Fruit fly (Drosophila melanogaster): ENCODE results near the gene CG7519.

CG7519 gene

DNA sequence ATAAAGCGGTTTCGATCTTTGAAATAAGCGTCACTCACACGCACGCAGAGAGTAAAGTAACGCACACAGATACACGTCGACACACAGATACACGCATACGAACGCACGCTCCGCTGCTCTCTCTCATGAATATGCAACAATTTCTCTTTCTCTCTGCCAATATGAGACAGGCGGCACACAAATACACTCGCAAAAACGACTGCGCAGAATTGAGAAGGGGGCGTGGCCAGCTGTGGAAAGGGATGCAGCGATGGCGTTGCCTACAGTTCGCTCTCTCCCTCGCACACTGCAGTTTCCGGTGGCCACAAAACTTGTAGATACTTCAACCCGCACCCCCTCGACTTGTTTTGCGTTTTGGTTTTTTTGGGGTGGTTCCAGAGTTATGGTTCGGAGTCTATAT is 13.2 kb upstream of the CG7519 start (continued):
- peak; percentile 43 for TF ChIP-seq CG32006 (GFP tag; optimal IDR thresholded peaks at IDR 0.05)
- TF ChIP-seq Blimp-1 (GFP tag; optimal IDR thresholded peaks at IDR 0.05): peak; percentile 53
- peak; percentile 30 to 79 for TF ChIP-seq ss (GFP tag; optimal IDR thresholded peaks at IDR 0.05)
- peak; percentile 63 for TF ChIP-seq CG11762 (GFP tag; optimal IDR thresholded peaks at IDR 0.05; ENCODE audit: insufficient read depth)
- no peak for TF ChIP-seq svp (GFP tag)
- TF ChIP-seq acj6 (GFP tag; optimal IDR thresholded peaks at IDR 0.05): peak; percentile 73
- TF ChIP-seq CG6163 (GFP tag; IDR thresholded peaks at IDR 0.05): peak; percentile 87
- TF ChIP-seq Lpt (GFP tag; optimal IDR thresholded peaks at IDR 0.05): peak; percentile 16
- peak; percentile 77 for TF ChIP-seq Met (GFP tag; optimal IDR thresholded peaks at IDR 0.05)
- no peak for TF ChIP-seq Ets96B (tag; optimal IDR thresholded peaks at IDR 0.05)
- peak; percentile 73 for TF ChIP-seq pdm3 (GFP tag; optimal IDR thresholded peaks at IDR 0.05)
- peak; percentile 83 for TF ChIP-seq net (GFP tag; optimal IDR thresholded peaks at IDR 0.05)
- TF ChIP-seq Hr38 (GFP tag; optimal IDR thresholded peaks at IDR 0.05): no peak
- TF ChIP-seq fd59A (GFP tag; optimal IDR thresholded peaks at IDR 0.05): peak; percentile 41
- TF ChIP-seq CG31627 (GFP tag; optimal IDR thresholded peaks at IDR 0.05): peak; percentile 57
- peak; percentile 45 for TF ChIP-seq Smox (GFP tag; optimal IDR thresholded peaks at IDR 0.05)
- TF ChIP-seq CG9139 (GFP tag; optimal IDR thresholded peaks at IDR 0.05): peak; percentile 60
- peak; percentile 87 for TF ChIP-seq CG7368 (GFP tag; optimal IDR thresholded peaks at IDR 0.05)
- TF ChIP-seq fkh (GFP tag; optimal IDR thresholded peaks at IDR 0.05): peak; percentile 54
- no peak for TF ChIP-seq CG6276 (GFP tag; optimal IDR thresholded peaks at IDR 0.05)
- TF ChIP-seq esn (GFP tag; optimal IDR thresholded peaks at IDR 0.05): peak; percentile 76
- TF ChIP-seq Gug (GFP tag; IDR thresholded peaks at IDR 0.05): 0 out of 2 replicates have a peak, but pooled peaks have one; percentile 10
- peak; percentile 78 for TF ChIP-seq CG8319 (GFP tag; optimal IDR thresholded peaks at IDR 0.05)
- peak; percentile 73 for TF ChIP-seq Eip75B (GFP tag; optimal IDR thresholded peaks at IDR 0.05)
- TF ChIP-seq vri (GFP tag; optimal IDR thresholded peaks at IDR 0.05): no peak
- peak; percentile 83 for TF ChIP-seq eg (GFP tag; IDR thresholded peaks at IDR 0.05)
- peak; percentile 93 for TF ChIP-seq Eip78C (GFP tag)
- peak; percentile 66 for TF ChIP-seq cyc (GFP tag; optimal IDR thresholded peaks at IDR 0.05)
- no peak for TF ChIP-seq CG4318 (GFP tag; optimal IDR thresholded peaks at IDR 0.05)
- no peak for TF ChIP-seq Sox15 (GFP tag; optimal IDR thresholded peaks at IDR 0.05)
- TF ChIP-seq dsx (GFP tag; optimal IDR thresholded peaks at IDR 0.05; ENCODE audit: poor library complexity, severe bottlenecking): peak; percentile 61
- TF ChIP-seq CG11902 (GFP tag; optimal IDR thresholded peaks at IDR 0.05): peak; percentile 17
- peak; percentile 92 for TF ChIP-seq CG6854 (GFP tag; optimal IDR thresholded peaks at IDR 0.05)
- peak; percentile 56 for TF ChIP-seq CG6808 (GFP tag; optimal IDR thresholded peaks at IDR 0.05)

DNA sequence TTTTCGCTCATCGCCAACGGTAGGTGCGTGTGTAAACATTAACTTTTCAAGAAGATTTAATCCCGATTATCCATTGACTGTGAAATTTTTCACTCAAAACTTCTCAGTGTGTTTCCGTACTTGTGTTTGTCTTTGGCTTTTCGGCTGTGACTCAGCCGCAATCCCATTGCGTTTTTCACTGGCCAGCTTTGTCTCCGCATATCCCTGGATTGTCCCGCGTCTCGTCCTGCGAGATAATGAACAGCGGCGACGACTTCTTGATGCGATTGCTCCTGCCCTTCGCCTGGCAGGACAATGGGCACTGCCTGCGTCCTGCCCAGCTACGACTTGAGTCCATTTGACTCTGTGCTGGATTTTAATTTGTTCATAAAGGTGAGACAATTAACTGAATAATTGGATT is 10.8 kb upstream of the CG7519 start:
- no peak for TF ChIP-seq CG4318 (GFP tag; optimal IDR thresholded peaks at IDR 0.05)

DNA sequence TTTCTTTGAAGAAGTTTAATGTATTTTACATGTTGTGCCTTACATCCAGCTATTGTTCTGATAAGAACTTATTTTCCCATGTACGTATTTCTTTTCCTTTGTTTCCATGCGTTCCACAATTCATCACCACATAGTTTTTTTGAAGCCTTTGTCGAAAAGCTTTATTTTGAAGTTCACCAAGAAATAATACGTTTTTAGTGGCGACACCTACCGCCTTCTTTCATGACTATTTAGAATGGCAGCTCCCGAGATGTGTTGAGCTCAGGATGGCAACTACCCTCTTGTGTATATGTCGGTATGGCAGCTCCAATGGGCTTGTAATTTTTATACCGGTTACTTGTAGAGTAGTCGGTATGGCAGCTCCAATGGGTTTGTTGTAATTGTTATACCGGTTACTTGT is 9.0 kb upstream of the CG7519 start:
- TF ChIP-seq dac (GFP tag; optimal IDR thresholded peaks at IDR 0.05): no peak
- TF ChIP-seq Sox102F (GFP tag; optimal IDR thresholded peaks at IDR 0.05): no peak
- TF ChIP-seq CG31627 (GFP tag; optimal IDR thresholded peaks at IDR 0.05): peak; percentile 2
- peak; percentile 2 for TF ChIP-seq dsx (GFP tag; optimal IDR thresholded peaks at IDR 0.05; ENCODE audit: poor library complexity, severe bottlenecking)
- no peak for TF ChIP-seq topi (GFP tag; optimal IDR thresholded peaks at IDR 0.05)
- no peak for TF ChIP-seq Eip93F (GFP tag; optimal IDR thresholded peaks at IDR 0.05)
- no peak for TF ChIP-seq cyc (GFP tag; optimal IDR thresholded peaks at IDR 0.05)
- no peak for TF ChIP-seq CG4318 (GFP tag; optimal IDR thresholded peaks at IDR 0.05)
- TF ChIP-seq CG6276 (GFP tag; optimal IDR thresholded peaks at IDR 0.05): no peak
- no peak for TF ChIP-seq fkh (GFP tag; optimal IDR thresholded peaks at IDR 0.05)
- no peak for TF ChIP-seq OdsH (GFP tag; optimal IDR thresholded peaks at IDR 0.05)
- TF ChIP-seq CG6163 (GFP tag; IDR thresholded peaks at IDR 0.05): no peak
- TF ChIP-seq CG11902 (GFP tag; optimal IDR thresholded peaks at IDR 0.05): no peak
- TF ChIP-seq Sox14 (GFP tag; optimal IDR thresholded peaks at IDR 0.05): peak; percentile 56

All from whole organism, prepupa.